Fruit fly (Drosophila melanogaster): ENCODE measurements around the gene Hsc70-4.

Hsc70-4 gene

DNA sequence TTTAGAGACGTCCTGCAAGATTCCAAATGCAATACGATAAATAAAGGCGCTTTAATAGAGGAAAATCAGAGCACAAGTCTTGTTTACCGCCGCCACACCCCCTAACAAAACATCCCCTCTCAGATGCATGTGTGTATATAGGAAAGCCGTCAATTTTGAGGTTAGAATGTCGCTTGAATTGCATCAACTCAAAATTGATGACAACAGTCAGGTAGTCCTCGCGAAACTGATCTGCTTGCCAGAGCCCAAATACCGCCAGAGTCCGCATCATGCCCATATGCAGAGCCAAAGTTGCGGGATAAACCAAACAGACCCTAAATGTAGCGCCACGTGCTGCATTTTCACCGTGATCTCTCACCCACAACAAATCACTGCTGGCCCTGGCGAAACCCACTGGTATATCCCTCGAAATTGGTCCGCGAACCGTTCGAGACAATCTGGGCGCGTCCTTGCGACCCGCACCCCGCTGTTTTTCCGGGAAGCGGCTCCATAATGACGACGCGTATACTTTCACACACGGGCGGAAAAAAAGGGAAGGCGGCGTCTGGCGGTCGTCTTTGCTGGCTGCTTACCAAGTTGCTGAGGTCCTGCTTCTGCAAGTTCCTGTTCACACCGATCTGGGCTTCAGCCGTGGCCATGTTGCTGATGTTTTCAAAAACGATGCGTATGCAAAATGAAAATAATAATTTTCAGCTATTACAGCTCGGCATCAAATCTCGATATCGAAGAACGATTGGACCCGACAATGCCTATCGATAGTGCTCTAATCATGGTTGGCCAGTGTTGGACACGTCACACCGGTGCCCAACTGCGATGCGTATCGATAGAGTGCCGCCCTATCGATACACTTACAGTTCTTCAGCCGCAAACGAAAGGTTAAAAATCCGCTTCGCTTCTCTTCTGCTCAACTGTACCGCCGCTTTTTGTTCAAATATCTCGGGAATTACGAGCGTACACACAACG lies 20.5 kb downstream of the Hsc70-4 start, which contains the start of the genes eIF2gamma and Set (continued):
- peak; percentile 18; the same call in 1 of the 3 replicates for TF ChIP-seq ase (GFP tag; IDR thresholded peaks at IDR 0.05)
- TF ChIP-seq wek (GFP tag; optimal IDR thresholded peaks at IDR 0.05) = no peak
- TF ChIP-seq ci (GFP tag; IDR thresholded peaks at IDR 0.05) = 0 out of 3 replicates have a peak, but pooled peaks have one; percentile 55
- TF ChIP-seq tll (GFP tag; optimal IDR thresholded peaks at IDR 0.05) = no peak
- TF ChIP-seq CG12219 (GFP tag; optimal IDR thresholded peaks at IDR 0.05) = no peak
- TF ChIP-seq CG15601 (tag; optimal IDR thresholded peaks at IDR 0.05) = no peak
- TF ChIP-seq Hr39 (optimal IDR thresholded peaks at IDR 0.05) = no peak
- TF ChIP-seq bigmax (GFP tag; optimal IDR thresholded peaks at IDR 0.05) = peak; percentile 95
- TF ChIP-seq odd (GFP tag; optimal IDR thresholded peaks at IDR 0.05) = no peak
- TF ChIP-seq ftz-f1 (GFP tag; optimal IDR thresholded peaks at IDR 0.05) = peak; percentile 54
- TF ChIP-seq Spps (tag; optimal IDR thresholded peaks at IDR 0.05) = no peak
- peak in 1 of 2 experiments; percentile 12 for TF ChIP-seq Pdp1 (GFP tag; optimal IDR thresholded peaks at IDR 0.05)
- TF ChIP-seq ind (GFP tag; optimal IDR thresholded peaks at IDR 0.05) = no peak
- TF ChIP-seq maf-S (GFP tag; optimal IDR thresholded peaks at IDR 0.05) = peak; percentile 17
- TF ChIP-seq Ada2b (GFP tag; IDR thresholded peaks at IDR 0.05) = no peak
- no peak for TF ChIP-seq so (GFP tag; IDR thresholded peaks at IDR 0.05)
- TF ChIP-seq Dad (GFP tag; optimal IDR thresholded peaks at IDR 0.05) = peak; percentile 44
- peak; percentile 4; the same call in 1 of the 2 replicates for TF ChIP-seq CG17328 (GFP tag; IDR thresholded peaks at IDR 0.05)
- no peak; the same call in 1 of the 2 replicates for TF ChIP-seq Ptx1 (GFP tag; IDR thresholded peaks at IDR 0.05)
- peak; percentile 67 for TF ChIP-seq Sin3A (optimal IDR thresholded peaks at IDR 0.05)
- TF ChIP-seq CG1792 (GFP tag; optimal IDR thresholded peaks at IDR 0.05) = no peak
- TF ChIP-seq CG7357 (GFP tag; IDR thresholded peaks at IDR 0.05) = no peak
- no peak for TF ChIP-seq CG10274 (GFP tag; optimal IDR thresholded peaks at IDR 0.05)
- no peak for TF ChIP-seq CG15269 (tag; optimal IDR thresholded peaks at IDR 0.05)
- no peak for TF ChIP-seq CG7372 (GFP tag; IDR thresholded peaks at IDR 0.05)
- peak; percentile 51 for TF ChIP-seq CG9609 (GFP tag; optimal IDR thresholded peaks at IDR 0.05)
- TF ChIP-seq CG6254 (GFP tag; optimal IDR thresholded peaks at IDR 0.05) = no peak
- no peak for TF ChIP-seq CkIIα-i1 (GFP tag; IDR thresholded peaks at IDR 0.05)
- 0 out of 2 replicates have a peak, but pooled peaks have one; percentile 5 for TF ChIP-seq sens-2 (GFP tag; IDR thresholded peaks at IDR 0.05)
- TF ChIP-seq CG10267 (tag; optimal IDR thresholded peaks at IDR 0.05) = peak; percentile 96
- peak; percentile 20 for TF ChIP-seq lbe (GFP tag; optimal IDR thresholded peaks at IDR 0.05)
- peak; percentile 98 for TF ChIP-seq Opbp (GFP tag; IDR thresholded peaks at IDR 0.05; ENCODE audit: partially characterized antibody)
- TF ChIP-seq CG10979 (tag; optimal IDR thresholded peaks at IDR 0.05) = peak; percentile 10
- TF ChIP-seq nmo (GFP tag; optimal IDR thresholded peaks at IDR 0.05) = peak; percentile 54
- TF ChIP-seq CG11696 (GFP tag; IDR thresholded peaks at IDR 0.05) = no peak
- TF ChIP-seq seq (GFP tag; IDR thresholded peaks at IDR 0.05) = 0 out of 2 replicates have a peak, but pooled peaks have one; percentile 11
- TF ChIP-seq sob (GFP tag; IDR thresholded peaks at IDR 0.05) = peak; percentile 82
- no peak for TF ChIP-seq CG18011 (GFP tag; optimal IDR thresholded peaks at IDR 0.05)
- no peak for TF ChIP-seq shn (GFP tag; optimal IDR thresholded peaks at IDR 0.05)
- no peak for TF ChIP-seq Meics (GFP tag; optimal IDR thresholded peaks at IDR 0.05)
- TF ChIP-seq CG8944 (GFP tag; optimal IDR thresholded peaks at IDR 0.05) = peak; percentile 25
- 0 out of 2 replicates have a peak, but pooled peaks have one; percentile 29 for TF ChIP-seq cas (GFP tag; IDR thresholded peaks at IDR 0.05)
- TF ChIP-seq CG7928 (GFP tag; optimal IDR thresholded peaks at IDR 0.05) = peak; percentile 7
- TF ChIP-seq tio (GFP tag; optimal IDR thresholded peaks at IDR 0.05) = no peak
- TF ChIP-seq gsb-n (tag; optimal IDR thresholded peaks at IDR 0.05) = no peak
- peak; percentile 72 for TF ChIP-seq CG3847 (GFP tag; IDR thresholded peaks at IDR 0.05)
- peak; percentile 42 for TF ChIP-seq CrebB (tag; optimal IDR thresholded peaks at IDR 0.05)
- TF ChIP-seq Asciz (GFP tag; optimal IDR thresholded peaks at IDR 0.05) = no peak
- TF ChIP-seq Taf1 (GFP tag; IDR thresholded peaks at IDR 0.05) = no peak
